Worm (Caenorhabditis elegans): Measurements from ENCODE around the gene ugt-59.

DNA sequence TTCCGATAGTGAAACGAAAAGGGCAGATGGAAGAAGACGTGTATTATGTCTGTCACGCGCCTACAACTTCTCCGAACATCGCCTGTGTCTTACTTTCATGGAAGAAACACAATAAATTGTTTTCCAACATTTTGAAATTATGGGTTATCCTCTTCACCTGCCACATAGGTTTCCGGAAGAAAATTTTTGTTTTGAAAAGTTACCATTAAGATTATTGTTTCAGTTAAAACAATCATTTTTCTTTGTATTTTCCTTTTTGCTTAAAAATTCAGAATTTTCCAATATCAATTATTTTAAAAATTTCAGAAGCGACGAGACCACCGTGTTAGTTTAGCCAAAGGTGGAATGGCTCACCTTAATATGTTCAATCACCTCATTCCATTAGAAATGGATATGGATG is 14.2 kb downstream of the ugt-59 start, which contains the start of gene mask-1:
- TF ChIP-seq D1046.2 (GFP tag; IDR thresholded peaks at IDR 0.05) = no peak
- TF ChIP-seq ama-1 (optimal IDR thresholded peaks at IDR 0.05) = no peak
- no peak for TF ChIP-seq fkh-10 (GFP tag; optimal IDR thresholded peaks at IDR 0.05)
- no peak for TF ChIP-seq mxl-3 (GFP tag; optimal IDR thresholded peaks at IDR 0.05)
